Worm (Caenorhabditis elegans): ENCODE results near the gene C18H7.12.

DNA sequence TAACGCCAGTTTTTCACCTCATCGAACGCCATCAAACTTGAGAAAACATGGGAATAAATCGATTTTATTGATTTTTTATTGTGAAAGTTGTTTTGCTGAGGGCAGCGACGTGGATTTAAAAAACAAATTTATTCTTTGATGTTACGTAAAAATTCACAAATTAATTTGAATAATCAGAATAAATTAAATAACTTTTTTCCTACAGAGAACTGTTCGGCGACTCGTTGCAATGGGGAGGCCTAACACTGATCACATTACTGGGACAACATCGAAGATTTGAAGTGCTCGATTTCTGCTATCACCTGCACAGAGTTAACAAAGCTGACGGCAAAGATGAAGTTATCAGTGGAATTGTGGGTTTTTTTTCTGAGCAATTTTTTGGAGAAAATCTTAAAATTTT is 5.5 kb downstream of the C18H7.12 start, which contains the start of gene F56A11.6:
- TF ChIP-seq ets-7 (tag; optimal IDR thresholded peaks at IDR 0.05) (no peak), ama-1 (optimal IDR thresholded peaks at IDR 0.05) (no peak), ceh-36 (tag; optimal IDR thresholded peaks at IDR 0.05) (no peak), pes-1 (GFP tag; IDR thresholded peaks at IDR 0.05) (no peak), hnd-1 (tag; optimal IDR thresholded peaks at IDR 0.05) (no peak), B0310.2 (tag; optimal IDR thresholded peaks at IDR 0.05) (no peak), ceh-13 (GFP tag; optimal IDR thresholded peaks at IDR 0.05) (no peak)

Measured in whole organism, early embryonic.